Worm (Caenorhabditis elegans): Measurements from ENCODE around the gene H38K22.9.
"Not testable (repeated sequence)": the region's sequence is repeated elsewhere in the genome, so short reads cannot be mapped to it uniquely, and the experiment has no call there.

- TF ChIP-seq snpc-4 (tag; optimal IDR thresholded peaks at IDR 0.05); unc-39 (tag; optimal IDR thresholded peaks at IDR 0.05); unc-62 (GFP tag; optimal IDR thresholded peaks at IDR 0.05); pha-4 (tag; optimal IDR thresholded peaks at IDR 0.05); elt-3 (tag; optimal IDR thresholded peaks at IDR 0.05); elt-1 (tag; optimal IDR thresholded peaks at IDR 0.05; ENCODE audit: borderline replicate concordance, insufficient read depth); ztf-11 (tag; optimal IDR thresholded peaks at IDR 0.05); mab-5 (tag; optimal IDR thresholded peaks at IDR 0.05); blmp-1 (tag; optimal IDR thresholded peaks at IDR 0.05); nhr-12 (tag; optimal IDR thresholded peaks at IDR 0.05); mep-1 (tag; optimal IDR thresholded peaks at IDR 0.05); nhr-2 (tag; optimal IDR thresholded peaks at IDR 0.05): not testable (repeated sequence)
- TF ChIP-seq sem-2 (GFP tag; optimal IDR thresholded peaks at IDR 0.05): peak; percentile 50
Measured at ce11 chrIII:4369381-4369809, 45.4 kb downstream of the H38K22.9 start.
